Worm (Caenorhabditis elegans) whole organism, L4 larva: ENCODE results near the gene F48G7.12.

Source experiments
- F10B5.3 ChIP-seq: sonication (generic microtip); optimal IDR thresholded peaks from 2 replicates; lab custom pipeline; 2016; ENCODE audit warnings: mild to moderate bottlenecking, missing genetic modification characterization, missing compliant biosample characterization
- F26F4.8 ChIP-seq: fragments of 200-800 bp; sonication (Bioruptor generic); conservative IDR thresholded peaks from 2 replicates; pipeline ENCODE4 v1.3.6; 2022; ENCODE audit warnings: missing genetic modification characterization, missing compliant biosample characterization
- ZK546.5 ChIP-seq, 2 experiments: sonication (generic microtip); optimal IDR thresholded peaks; 2 replicates each; lab custom pipeline; 2017; ENCODE audit warnings: missing biosample characterization in 2 of 2, missing genetic modification characterization in 2 of 2
- aha-1 ChIP-seq: fragments of 150-350 bp; peaks from one replicate; lab custom pipeline; 2014; ENCODE audit warnings: missing biosample characterization, missing genetic modification characterization
- attf-4 ChIP-seq: sonication (generic microtip); optimal IDR thresholded peaks from 3 replicates; lab custom pipeline; 2017; ENCODE audit warnings: missing biosample characterization, missing genetic modification characterization
- ceh-32 ChIP-seq: sonication (generic microtip); optimal IDR thresholded peaks from 2 replicates; lab custom pipeline; 2016; ENCODE audit warnings: mild to moderate bottlenecking, missing genetic modification characterization, missing compliant biosample characterization; ENCODE audit not compliant: poor library complexity
- ceh-62 ChIP-seq: sonication (generic microtip); optimal IDR thresholded peaks from 2 replicates; lab custom pipeline; 2017; ENCODE audit warnings: missing biosample characterization, missing genetic modification characterization
- ces-1 ChIP-seq: fragments of 150-350 bp; sonication (generic microtip); optimal IDR thresholded peaks from 4 replicates; lab custom pipeline; 2014; ENCODE audit warnings: missing biosample characterization, missing genetic modification reagents, missing genetic modification characterization
- daf-19 ChIP-seq: fragments of 200-800 bp; sonication (Bioruptor generic); conservative IDR thresholded peaks from 2 replicates; pipeline ENCODE4 v1.3.6; 2022; ENCODE audit warnings: missing genetic modification characterization, missing compliant biosample characterization
- duxl-1 ChIP-seq: sonication (generic microtip); optimal IDR thresholded peaks from 2 replicates; lab custom pipeline; 2016; ENCODE audit warnings: mild to moderate bottlenecking, missing genetic modification characterization, moderate library complexity, missing compliant biosample characterization; ENCODE audit not compliant: poor library complexity
- dve-1 ChIP-seq: sonication (generic microtip); optimal IDR thresholded peaks from 2 replicates; lab custom pipeline; 2017; ENCODE audit warnings: antibody characterized with exemption, mild to moderate bottlenecking, missing genetic modification characterization, missing compliant biosample characterization; ENCODE audit not compliant: insufficient read depth
- egl-43 ChIP-seq: fragments of 200-800 bp; sonication (Bioruptor generic); IDR thresholded peaks from 2 replicates; pipeline ENCODE4 v1.3.6; 2022; ENCODE audit warnings: missing genetic modification reagents, missing genetic modification characterization, missing compliant biosample characterization
- hmg-1.1 ChIP-seq: fragments of 200-800 bp; sonication (Bioruptor generic); IDR thresholded peaks from 2 replicates; pipeline ENCODE4 v1.3.6; 2022; ENCODE audit warnings: missing genetic modification reagents, missing genetic modification characterization, missing compliant biosample characterization
- lin-1 ChIP-seq: fragments of 200-800 bp; sonication (Bioruptor generic); IDR thresholded peaks from 2 replicates; pipeline ENCODE4 v1.3.6; 2022; ENCODE audit warnings: missing genetic modification reagents, missing genetic modification characterization, missing compliant biosample characterization
- lin-39 ChIP-seq: fragments of 150-350 bp; optimal IDR thresholded peaks from 2 replicates; lab custom pipeline; 2014; ENCODE audit warnings: missing biosample characterization, missing genetic modification reagents, missing genetic modification characterization
- madf-5 ChIP-seq, 2 experiments: fragments of 200-800 bp; sonication (Bioruptor generic); IDR thresholded peaks; 2 replicates each; pipeline ENCODE4 v1.3.6; 2022; ENCODE audit warnings: missing compliant biosample characterization in 2 of 2, missing genetic modification characterization in 2 of 2
- madf-9 ChIP-seq: fragments of 200-800 bp; sonication (Bioruptor generic); conservative IDR thresholded peaks from 2 replicates; pipeline ENCODE4 v1.3.6; 2022; ENCODE audit warnings: missing genetic modification reagents, missing genetic modification characterization, missing compliant biosample characterization
- mdt-29 ChIP-seq: fragments of 200-800 bp; sonication (Bioruptor generic); IDR thresholded peaks from 2 replicates; pipeline ENCODE4 v1.3.6; 2022; ENCODE audit warnings: missing genetic modification reagents, missing genetic modification characterization, missing compliant biosample characterization
- mep-1 ChIP-seq: fragments of 150-350 bp; sonication (generic microtip); optimal IDR thresholded peaks from 3 replicates; lab custom pipeline; 2014; ENCODE audit warnings: missing biosample characterization, missing genetic modification characterization
- nhr-10 ChIP-seq: fragments of 150-350 bp; optimal IDR thresholded peaks from 2 replicates; lab custom pipeline; 2014; ENCODE audit warnings: missing biosample characterization, missing genetic modification characterization
- nhr-237 ChIP-seq: sonication (generic microtip); optimal IDR thresholded peaks from 2 replicates; lab custom pipeline; 2017; ENCODE audit warnings: missing biosample characterization, missing genetic modification characterization
- nhr-25 ChIP-seq: sonication (generic microtip); optimal IDR thresholded peaks from 2 replicates; lab custom pipeline; 2017; ENCODE audit warnings: missing genetic modification characterization, mild to moderate bottlenecking, missing compliant biosample characterization, antibody characterized with exemption, moderate library complexity, borderline replicate concordance; ENCODE audit not compliant: insufficient read depth
- nhr-76 ChIP-seq: fragments of 150-350 bp; optimal IDR thresholded peaks from 2 replicates; lab custom pipeline; 2014; ENCODE audit warnings: missing biosample characterization, missing genetic modification characterization
- pha-4 ChIP-seq, 2 experiments: fragments of 150-350 bp in 1 of 2; fragments of 200-800 bp in 1 of 2; sonication (Bioruptor generic) in 1 of 2; IDR thresholded peaks in 1 of 2; optimal IDR thresholded peaks in 1 of 2; 2 replicates each; pipeline versions ENCODE4 v1.3.6 to Lab custom; 2014 to 2022; ENCODE audit warnings: missing genetic modification characterization in 2 of 2, missing genetic modification reagents in 2 of 2, missing biosample characterization in 1 of 2, missing compliant biosample characterization in 1 of 2
- php-3 ChIP-seq: fragments of 200-800 bp; sonication (Bioruptor generic); IDR thresholded peaks from 2 replicates; pipeline ENCODE4 v1.3.6; 2022; ENCODE audit warnings: missing genetic modification reagents, missing genetic modification characterization, missing compliant biosample characterization
- pqm-1 ChIP-seq: sonication (generic microtip); optimal IDR thresholded peaks from 2 replicates; lab custom pipeline; 2017; ENCODE audit warnings: missing biosample characterization, missing genetic modification characterization
- rbr-2 ChIP-seq: sonication (generic microtip); optimal IDR thresholded peaks from 2 replicates; lab custom pipeline; 2016; ENCODE audit warnings: missing genotype, missing genetic modification characterization, missing compliant biosample characterization
- saeg-2 ChIP-seq: fragments of 200-800 bp; sonication (Bioruptor generic); IDR thresholded peaks from 2 replicates; pipeline ENCODE4 v1.3.6; 2022; ENCODE audit warnings: missing genetic modification reagents, missing genetic modification characterization, missing compliant biosample characterization
- set-16 ChIP-seq: fragments of 200-800 bp; sonication (Bioruptor generic); IDR thresholded peaks from 2 replicates; pipeline ENCODE4 v1.3.6; 2022; ENCODE audit warnings: missing genetic modification reagents, missing genetic modification characterization, missing compliant biosample characterization
- spr-1 ChIP-seq: sonication (generic microtip); optimal IDR thresholded peaks from 2 replicates; lab custom pipeline; 2016; ENCODE audit warnings: mild to moderate bottlenecking, missing genetic modification characterization, missing compliant biosample characterization
- spr-3 ChIP-seq: fragments of 200-800 bp; sonication (Bioruptor generic); optimal IDR thresholded peaks from 2 replicates; lab custom pipeline; 2018; ENCODE audit warnings: mild to moderate bottlenecking, missing genetic modification characterization, missing compliant biosample characterization
- unc-62 ChIP-seq, 3 experiments: fragments of 150-350 bp in 1 of 3; sonication (generic microtip); optimal IDR thresholded peaks in 2 of 3; peaks in 1 of 3; 1 replicate in 1 of 3; 2 replicates in 2 of 3; lab custom pipeline; 2014 to 2017; ENCODE audit warnings: missing biosample characterization in 3 of 3, missing genetic modification characterization in 3 of 3, missing genetic modification reagents in 3 of 3, missing genotype in 1 of 3
- zag-1 ChIP-seq: fragments of 150-350 bp; optimal IDR thresholded peaks from 2 replicates; lab custom pipeline; 2014; ENCODE audit warnings: missing biosample characterization, missing genetic modification characterization
- zfp-2 ChIP-seq: sonication (generic microtip); optimal IDR thresholded peaks from 2 replicates; lab custom pipeline; 2016; ENCODE audit warnings: mild to moderate bottlenecking, missing genetic modification characterization, missing compliant biosample characterization

Gene F48G7.12

DNA sequence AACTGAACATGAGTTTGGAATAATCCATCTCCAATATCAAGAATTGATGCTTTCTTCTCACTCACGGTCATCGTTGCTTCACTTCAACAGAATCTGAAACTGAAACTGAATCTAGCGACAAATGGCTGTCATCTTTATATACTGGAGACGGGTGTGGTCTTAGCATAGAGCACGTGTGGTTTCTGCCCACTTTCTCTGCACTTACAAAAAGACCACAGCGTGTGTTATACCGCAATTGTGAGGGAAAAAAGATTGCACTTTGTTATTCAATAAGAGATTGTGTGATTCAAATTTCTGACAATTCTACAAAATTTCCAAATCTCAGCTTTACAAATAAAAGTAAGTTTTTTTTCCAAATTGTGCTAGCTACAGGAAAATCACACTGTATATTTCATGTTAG is at the start of gene F48G7.12:
Gene F48G7.12 (minus strand): TSS at position 101 of the 400 bp plus-strand sequence.
- no peak for TF ChIP-seq nhr-237 (tag; lab: Kevin White, UChicago)
- TF ChIP-seq lin-1 (GFP tag; lab: Robert Waterston, UW), result no peak
- TF ChIP-seq, all 104 proteins: peak for 0

DNA sequence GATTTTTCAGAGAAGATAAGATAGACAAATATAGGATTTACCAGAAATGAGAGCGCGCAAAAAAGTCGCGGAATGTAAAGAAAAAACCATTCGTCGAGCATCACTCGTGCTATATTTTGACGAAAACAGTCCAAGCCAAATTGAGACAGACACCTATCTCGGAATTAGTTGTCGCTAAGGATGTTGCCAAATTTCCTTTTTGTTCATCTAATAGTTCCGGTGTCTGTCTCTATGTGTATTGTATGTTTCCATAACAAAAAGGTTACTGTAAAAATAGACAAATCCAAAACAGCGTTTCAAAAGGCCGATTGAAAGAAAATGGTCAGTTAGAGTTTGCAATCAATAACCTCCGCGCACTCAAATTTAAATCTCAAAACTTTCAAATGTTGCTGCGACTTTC is 48.6 kb upstream of the F48G7.12 start, which contains the start of gene srj-53:
Gene srj-53 (minus strand): TSS at position 101 of the 400 bp plus-strand sequence.
- TF ChIP-seq F10B5.3 (tag; lab: Kevin White, UChicago), result no peak
- no peak for TF ChIP-seq nhr-76 (tag; lab: Kevin White, UChicago)
- no peak for TF ChIP-seq F26F4.8 (GFP tag; lab: Robert Waterston, UW)
- TF ChIP-seq ces-1 (GFP tag; lab: Kevin White, UChicago), result no peak
- no peak for TF ChIP-seq pha-4 (GFP tag; IDR thresholded peaks at IDR 0.05; lab: Robert Waterston, UW)
- no peak for TF ChIP-seq pha-4 (tag; optimal IDR thresholded peaks at IDR 0.05; lab: Kevin White, UChicago)
- TF ChIP-seq mep-1 (tag; lab: Kevin White, UChicago), result no peak
- TF ChIP-seq daf-19 (GFP tag; lab: Robert Waterston, UW), result no peak
- no peak for TF ChIP-seq lin-39 (tag; lab: Kevin White, UChicago)
- no peak for TF ChIP-seq saeg-2 (GFP tag; lab: Robert Waterston, UW)
- no peak for TF ChIP-seq spr-1 (tag; lab: Kevin White, UChicago)
- TF ChIP-seq pqm-1 (tag; lab: Kevin White, UChicago), result no peak
- no peak for TF ChIP-seq madf-9 (GFP tag; lab: Robert Waterston, UW)
- no peak for TF ChIP-seq ceh-62 (tag; lab: Kevin White, UChicago)
- no peak for TF ChIP-seq zfp-2 (tag; lab: Kevin White, UChicago)

DNA sequence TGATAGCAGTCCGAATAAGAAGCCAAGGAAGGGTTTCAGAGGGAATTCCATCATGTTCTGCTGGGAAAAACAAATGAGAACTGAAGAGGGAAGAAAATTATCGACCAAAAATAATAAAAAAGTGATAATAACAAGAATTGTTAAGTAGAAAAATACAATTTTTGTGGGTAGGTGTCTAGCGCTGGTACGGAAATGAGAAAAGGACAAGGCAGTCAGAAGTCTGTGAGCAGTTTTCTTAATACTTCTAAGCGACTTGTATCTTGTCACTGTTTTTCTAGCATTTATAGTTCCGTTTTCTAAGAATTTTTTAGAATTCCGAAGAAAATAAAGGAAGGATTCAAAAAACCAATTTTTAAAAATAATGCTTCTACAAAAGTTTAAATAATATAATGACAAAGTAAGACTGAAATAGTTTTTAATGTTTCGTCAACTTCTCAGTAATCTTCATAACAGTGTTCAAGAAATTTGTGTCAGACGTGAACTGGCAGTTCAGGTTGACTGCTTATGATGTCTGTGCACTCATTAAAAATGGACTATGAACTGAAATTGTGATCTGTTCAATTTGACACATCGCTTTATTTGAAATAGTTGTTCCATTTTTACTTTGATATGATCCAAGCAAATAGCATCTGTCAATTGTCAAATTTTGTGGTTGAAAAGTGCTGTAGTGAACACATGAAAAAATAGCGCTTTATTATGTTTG is 46.8 kb upstream of the F48G7.12 start, which contains the start of gene srx-4:
Gene srx-4 (minus strand): TSS at position 51 of the 703 bp plus-strand sequence.
- TF ChIP-seq duxl-1 (tag; lab: Kevin White, UChicago) (no peak), unc-62 (GFP tag; optimal IDR thresholded peaks at IDR 0.05 in 1 of 2; lab: Kevin White, UChicago) (peak in 1 of 2 experiments; percentile 90), unc-62 (tag; optimal IDR thresholded peaks at IDR 0.05; lab: Kevin White, UChicago) (no peak)
- TF ChIP-seq, all 104 proteins: peak for 1

DNA sequence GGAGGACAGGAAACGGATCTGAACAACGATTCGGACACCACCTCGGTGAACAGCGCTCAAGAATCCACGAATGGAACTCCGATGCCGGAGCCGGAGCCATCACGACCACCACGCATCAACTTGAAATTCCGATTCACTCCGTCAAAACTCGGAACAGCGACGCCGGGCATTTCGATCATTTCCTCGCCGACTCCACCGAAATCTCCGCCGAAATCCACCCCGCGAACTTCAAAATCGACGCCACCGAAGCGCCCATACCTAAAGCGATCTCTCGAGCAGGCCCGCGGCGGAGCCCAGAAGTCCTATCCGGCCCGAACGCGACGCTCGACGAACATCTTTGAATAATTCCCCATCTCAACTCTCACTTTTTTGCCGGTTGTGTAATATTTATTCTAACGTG is 43.5 kb upstream of the F48G7.12 start:
- TF ChIP-seq mdt-29 (no peak), php-3 (0 out of 2 replicates have a peak, but pooled peaks have one; percentile 26), set-16 (peak; percentile 87), aha-1 (peak; percentile 72), dve-1 (tag; lab: Kevin White, UChicago) (no peak), nhr-10 (tag; lab: Kevin White, UChicago) (no peak), nhr-237 (tag; lab: Kevin White, UChicago) (no peak), spr-1 (tag; lab: Kevin White, UChicago) (no peak), madf-5 (GFP tag; IDR thresholded peaks at IDR 0.05; lab: Robert Waterston, UW) (0 out of 4 replicates have a peak, but pooled peaks of 1 of the 2 experiments have one; percentile 24), egl-43 (no peak)

DNA sequence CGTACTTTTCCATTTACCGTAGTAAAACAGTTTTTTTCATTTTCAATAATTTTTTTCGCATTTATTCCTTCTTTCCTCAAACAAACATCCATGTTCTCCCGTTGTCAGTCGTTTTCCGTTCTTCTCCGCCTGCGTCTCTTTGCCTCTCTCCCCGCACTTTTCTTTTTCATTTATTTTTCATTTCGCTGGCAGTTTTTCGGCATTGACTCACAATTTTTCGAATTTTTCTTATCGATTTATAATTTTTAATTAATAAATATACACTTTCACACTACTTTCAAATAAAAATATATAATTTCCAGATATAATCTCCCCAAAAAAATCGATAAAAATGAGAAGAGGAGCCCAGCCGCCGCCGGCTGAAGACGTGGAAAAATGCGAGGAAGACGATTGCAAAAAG is 41.4 kb upstream of the F48G7.12 start, which contains the start of gene H25P19.1:
Gene H25P19.1 (plus strand): TSS at position 301 of the 400 bp plus-strand sequence.
- no peak for TF ChIP-seq madf-5 (GFP tag; IDR thresholded peaks at IDR 0.05; lab: Robert Waterston, UW)
- no peak for TF ChIP-seq F10B5.3 (tag; lab: Kevin White, UChicago)
- TF ChIP-seq zag-1, result no peak
- no peak for TF ChIP-seq ZK546.5 (tag; optimal IDR thresholded peaks at IDR 0.05; lab: Kevin White, UChicago)
- TF ChIP-seq saeg-2 (GFP tag; lab: Robert Waterston, UW), result no peak
- TF ChIP-seq spr-3, result no peak
- TF ChIP-seq ceh-32, result no peak
- no peak for TF ChIP-seq nhr-25 (tag; lab: Kevin White, UChicago)
- no peak for TF ChIP-seq attf-4 (tag; lab: Kevin White, UChicago)
- TF ChIP-seq rbr-2 (tag; lab: Kevin White, UChicago), result no peak
- TF ChIP-seq hmg-1.1 (GFP tag; lab: Robert Waterston, UW), result no peak
- TF ChIP-seq, all 104 proteins: peak for 0
